Worm (Caenorhabditis elegans) whole organism, young adult: ENCODE results near the gene fbxa-89.
A peak's percentile ranks its signal among the peaks of the same experiment; 100 is the strongest.

ENCODE experiments used
- B0019.2 ChIP-seq: fragments of 200-800 bp; sonication (Bioruptor generic); conservative IDR thresholded peaks from 2 replicates; pipeline ENCODE4 v1.3.6; 2022; ENCODE audit warnings: missing genetic modification reagents, missing genetic modification characterization, missing compliant biosample characterization
- B0035.1 ChIP-seq: sonication (generic microtip); optimal IDR thresholded peaks from 2 replicates; lab custom pipeline; 2016; ENCODE audit warnings: missing genetic modification characterization, mild to moderate bottlenecking, missing compliant biosample characterization, missing genotype, missing genetic modification reagents
- B0261.1 ChIP-seq: sonication (generic microtip); optimal IDR thresholded peaks from 2 replicates; lab custom pipeline; 2016; ENCODE audit warnings: mild to moderate bottlenecking, missing genetic modification characterization, moderate library complexity, missing compliant biosample characterization
- B0336.3 ChIP-seq: fragments of 200-800 bp; sonication (Bioruptor generic); IDR thresholded peaks from 2 replicates; pipeline ENCODE4 v1.3.6; 2022; ENCODE audit warnings: missing genetic modification characterization, missing compliant biosample characterization
- C17E4.6 ChIP-seq: fragments of 200-800 bp; sonication (Bioruptor generic); IDR thresholded peaks from 2 replicates; pipeline ENCODE4 v1.3.6; 2022; ENCODE audit warnings: missing genetic modification reagents, missing genetic modification characterization, missing compliant biosample characterization
- F10E7.11 ChIP-seq: sonication (generic microtip); optimal IDR thresholded peaks from 2 replicates; lab custom pipeline; 2017; ENCODE audit warnings: mild to moderate bottlenecking, missing genetic modification characterization, moderate library complexity, missing compliant biosample characterization
- F22D6.2 ChIP-seq: sonication (generic microtip); optimal IDR thresholded peaks from 2 replicates; lab custom pipeline; 2016; ENCODE audit warnings: mild to moderate bottlenecking, missing genetic modification characterization, missing compliant biosample characterization
- F23B12.7 ChIP-seq: sonication (generic microtip); optimal IDR thresholded peaks from 2 replicates; lab custom pipeline; 2017; ENCODE audit warnings: missing genetic modification characterization, mild to moderate bottlenecking, missing compliant biosample characterization, antibody characterized with exemption, moderate library complexity; ENCODE audit not compliant: insufficient read depth
- F57C9.4 ChIP-seq: sonication (generic microtip); optimal IDR thresholded peaks from 2 replicates; lab custom pipeline; 2017; ENCODE audit warnings: mild to moderate bottlenecking, missing genetic modification characterization, missing compliant biosample characterization
- K11D2.4 ChIP-seq: fragments of 200-800 bp; sonication (Bioruptor generic); IDR thresholded peaks from 2 replicates; pipeline ENCODE4 v1.3.6; 2022; ENCODE audit warnings: missing genetic modification reagents, missing genetic modification characterization, missing compliant biosample characterization
- K12H6.12 ChIP-seq: fragments of 200-800 bp; sonication (Bioruptor generic); optimal IDR thresholded peaks from 2 replicates; lab custom pipeline; 2018; ENCODE audit warnings: mild to moderate bottlenecking, missing genetic modification characterization, missing compliant biosample characterization
- T07F8.4 ChIP-seq: sonication (generic microtip); optimal IDR thresholded peaks from 2 replicates; lab custom pipeline; 2016; ENCODE audit warnings: mild to moderate bottlenecking, missing genetic modification characterization, moderate library complexity, missing compliant biosample characterization
- Y95B8A.8 ChIP-seq: fragments of 200-800 bp; sonication (Bioruptor generic); IDR thresholded peaks from 2 replicates; pipeline ENCODE4 v1.3.6; 2022; ENCODE audit warnings: missing genetic modification reagents, missing genetic modification characterization, missing compliant biosample characterization
- akir-1 ChIP-seq: fragments of 200-800 bp; sonication (Bioruptor generic); optimal IDR thresholded peaks from 2 replicates; lab custom pipeline; 2018; ENCODE audit warnings: mild to moderate bottlenecking, missing genetic modification characterization, moderate library complexity, missing compliant biosample characterization
- ama-1 ChIP-seq, 3 experiments: fragments of 150-350 bp in 1 of 3; sonication (generic microtip) in 2 of 3; optimal IDR thresholded peaks; 2 replicates each; lab custom pipeline; 2014 to 2018; ENCODE audit warnings: missing biosample characterization in 2 of 3, missing genetic modification characterization in 2 of 3, missing genetic modification reagents in 2 of 3
- aptf-2 ChIP-seq: fragments of 200-800 bp; sonication (Bioruptor generic); conservative IDR thresholded peaks from 2 replicates; pipeline ENCODE4 v1.3.6; 2022; ENCODE audit warnings: missing genetic modification reagents, missing genetic modification characterization, missing compliant biosample characterization
- atf-7 ChIP-seq: sonication (generic microtip); optimal IDR thresholded peaks from 2 replicates; lab custom pipeline; 2017; ENCODE audit warnings: mild to moderate bottlenecking, missing genetic modification characterization, missing compliant biosample characterization
- athp-1 ChIP-seq: sonication (generic microtip); optimal IDR thresholded peaks from 2 replicates; lab custom pipeline; 2017; ENCODE audit warnings: mild to moderate bottlenecking, missing genetic modification characterization, missing compliant biosample characterization
- attf-5 ChIP-seq: fragments of 200-800 bp; sonication (Bioruptor generic); optimal IDR thresholded peaks from 2 replicates; lab custom pipeline; 2018; ENCODE audit warnings: mild to moderate bottlenecking, missing genetic modification characterization, missing compliant biosample characterization
- cebp-1 ChIP-seq, 2 experiments: fragments of 200-800 bp in 1 of 2; sonication (Bioruptor generic) in 1 of 2; sonication (generic microtip) in 1 of 2; IDR thresholded peaks in 1 of 2; optimal IDR thresholded peaks in 1 of 2; 2 replicates each; pipeline versions ENCODE4 v1.3.6 to Lab custom; 2017 to 2022; ENCODE audit warnings: missing compliant biosample characterization in 2 of 2, missing genetic modification characterization in 2 of 2, mild to moderate bottlenecking in 1 of 2, missing genetic modification reagents in 1 of 2, moderate library complexity in 1 of 2
- cebp-2 ChIP-seq: fragments of 200-800 bp; sonication (Bioruptor generic); IDR thresholded peaks from 2 replicates; pipeline ENCODE4 v1.3.6; 2022; ENCODE audit warnings: missing genetic modification characterization, missing compliant biosample characterization
- ceh-40 ChIP-seq: fragments of 200-800 bp; sonication (Bioruptor generic); IDR thresholded peaks from 2 replicates; pipeline ENCODE4 v1.3.6; 2022; ENCODE audit warnings: missing genetic modification characterization, missing compliant biosample characterization
- ceh-58 ChIP-seq: fragments of 200-800 bp; sonication (Bioruptor generic); IDR thresholded peaks from 2 replicates; pipeline ENCODE4 v1.3.6; 2022; ENCODE audit warnings: missing genetic modification characterization, missing compliant biosample characterization
- ceh-79 ChIP-seq: sonication (generic microtip); optimal IDR thresholded peaks from 2 replicates; lab custom pipeline; 2017; ENCODE audit warnings: mild to moderate bottlenecking, missing genetic modification characterization, missing compliant biosample characterization
- efl-1 ChIP-seq: fragments of 150-350 bp; optimal IDR thresholded peaks from 2 replicates; lab custom pipeline; 2014; ENCODE audit warnings: missing biosample characterization, missing genetic modification reagents, missing genetic modification characterization
- gei-17 ChIP-seq: fragments of 200-800 bp; sonication (Bioruptor generic); optimal IDR thresholded peaks from 2 replicates; lab custom pipeline; 2018; ENCODE audit warnings: mild to moderate bottlenecking, missing genetic modification characterization, missing compliant biosample characterization
- hlh-12 ChIP-seq: sonication (generic microtip); optimal IDR thresholded peaks from 2 replicates; lab custom pipeline; 2016; ENCODE audit warnings: missing genetic modification characterization, missing compliant biosample characterization
- hrde-1 ChIP-seq: sonication (generic microtip); optimal IDR thresholded peaks from 2 replicates; lab custom pipeline; 2016; ENCODE audit warnings: missing genetic modification characterization, mild to moderate bottlenecking, missing compliant biosample characterization, moderate library complexity, missing genotype, missing genetic modification reagents, borderline replicate concordance
- hsf-1 ChIP-seq: fragments of 200-800 bp; sonication (Bioruptor generic); IDR thresholded peaks from 2 replicates; pipeline ENCODE4 v1.3.6; 2022; ENCODE audit warnings: missing genetic modification reagents, missing genetic modification characterization, missing compliant biosample characterization
- lag-1 ChIP-seq: fragments of 200-800 bp; sonication (Bioruptor generic); IDR thresholded peaks from 2 replicates; pipeline ENCODE4 v1.3.6; 2022; ENCODE audit warnings: missing genetic modification reagents, missing genetic modification characterization, missing compliant biosample characterization
- lsy-27 ChIP-seq: sonication (generic microtip); optimal IDR thresholded peaks from 2 replicates; lab custom pipeline; 2017; ENCODE audit warnings: missing genetic modification characterization, mild to moderate bottlenecking, missing compliant biosample characterization, antibody characterized with exemption, missing genotype, borderline replicate concordance; ENCODE audit not compliant: insufficient read depth
- madf-6 ChIP-seq: fragments of 200-800 bp; sonication (Bioruptor generic); IDR thresholded peaks from 2 replicates; pipeline ENCODE4 v1.3.6; 2022; ENCODE audit warnings: missing genetic modification reagents, missing genetic modification characterization, missing compliant biosample characterization
- mel-28 ChIP-seq: sonication (generic microtip); optimal IDR thresholded peaks from 2 replicates; lab custom pipeline; 2016; ENCODE audit warnings: borderline replicate concordance, mild to moderate bottlenecking, missing genetic modification characterization, missing compliant biosample characterization
- nfya-1 ChIP-seq: sonication (generic microtip); optimal IDR thresholded peaks from 2 replicates; lab custom pipeline; 2017; ENCODE audit warnings: antibody characterized with exemption, missing compliant biosample characterization, missing genetic modification characterization, borderline replicate concordance; ENCODE audit not compliant: insufficient read depth
- nfya-2 ChIP-seq: fragments of 200-800 bp; sonication (Bioruptor generic); IDR thresholded peaks from 2 replicates; pipeline ENCODE4 v1.3.6; 2022; ENCODE audit warnings: missing genetic modification reagents, missing genetic modification characterization, missing compliant biosample characterization
- nhr-120 ChIP-seq: fragments of 200-800 bp; sonication (Bioruptor generic); IDR thresholded peaks from 2 replicates; pipeline ENCODE4 v1.3.6; 2022; ENCODE audit warnings: missing genetic modification characterization, missing compliant biosample characterization
- rpc-1 ChIP-seq, 2 experiments: fragments of 150-350 bp in 1 of 2; sonication (generic microtip) in 1 of 2; optimal IDR thresholded peaks; 2 replicates each; lab custom pipeline; 2014 to 2018; ENCODE audit warnings: missing biosample characterization in 1 of 2, missing genetic modification characterization in 1 of 2, missing genetic modification reagents in 1 of 2, missing genotype in 1 of 2
- sdz-38 ChIP-seq: sonication (generic microtip); optimal IDR thresholded peaks from 2 replicates; lab custom pipeline; 2016; ENCODE audit warnings: missing genotype, missing genetic modification characterization, missing compliant biosample characterization
- snpc-1.1 ChIP-seq: sonication (generic microtip); optimal IDR thresholded peaks from 2 replicates; lab custom pipeline; 2017; ENCODE audit warnings: missing genetic modification characterization, mild to moderate bottlenecking, missing compliant biosample characterization, antibody characterized with exemption, moderate library complexity, missing genotype, missing genetic modification reagents; ENCODE audit not compliant: insufficient read depth
- snpc-4 ChIP-seq, 5 experiments: fragments of 150-350 bp in 1 of 5; sonication (generic microtip) in 4 of 5; optimal IDR thresholded peaks; 2 replicates each; lab custom pipeline; 2014 to 2018; ENCODE audit warnings: missing genetic modification characterization in 5 of 5, missing biosample characterization in 3 of 5, antibody characterized with exemption in 2 of 5, mild to moderate bottlenecking in 2 of 5, missing compliant biosample characterization in 2 of 5, missing genotype in 2 of 5, moderate library complexity in 2 of 5, missing genetic modification reagents in 1 of 5
- somi-1 ChIP-seq: fragments of 200-800 bp; sonication (Bioruptor generic); optimal IDR thresholded peaks from 2 replicates; lab custom pipeline; 2018; ENCODE audit warnings: mild to moderate bottlenecking, missing genetic modification characterization, missing compliant biosample characterization
- tbx-9 ChIP-seq: sonication (generic microtip); optimal IDR thresholded peaks from 2 replicates; lab custom pipeline; 2016; ENCODE audit warnings: borderline replicate concordance, missing genetic modification characterization, inconsistent platforms, missing compliant biosample characterization
- ztf-18 ChIP-seq: sonication (generic microtip); optimal IDR thresholded peaks from 2 replicates; lab custom pipeline; 2016; ENCODE audit warnings: missing genotype, mild to moderate bottlenecking, missing genetic modification characterization, missing compliant biosample characterization
- ztf-25 ChIP-seq: fragments of 200-800 bp; sonication (Bioruptor generic); IDR thresholded peaks from 2 replicates; pipeline ENCODE4 v1.3.6; 2022; ENCODE audit warnings: missing genetic modification reagents, missing genetic modification characterization, missing compliant biosample characterization
- ztf-26 ChIP-seq: sonication (generic microtip); optimal IDR thresholded peaks from 2 replicates; lab custom pipeline; 2017; ENCODE audit warnings: missing genetic modification characterization, missing compliant biosample characterization
- ztf-6 ChIP-seq: fragments of 200-800 bp; sonication (Bioruptor generic); IDR thresholded peaks from 2 replicates; pipeline ENCODE4 v1.3.6; 2022; ENCODE audit warnings: missing genetic modification reagents, missing genetic modification characterization, missing compliant biosample characterization

The fbxa-89 gene

DNA sequence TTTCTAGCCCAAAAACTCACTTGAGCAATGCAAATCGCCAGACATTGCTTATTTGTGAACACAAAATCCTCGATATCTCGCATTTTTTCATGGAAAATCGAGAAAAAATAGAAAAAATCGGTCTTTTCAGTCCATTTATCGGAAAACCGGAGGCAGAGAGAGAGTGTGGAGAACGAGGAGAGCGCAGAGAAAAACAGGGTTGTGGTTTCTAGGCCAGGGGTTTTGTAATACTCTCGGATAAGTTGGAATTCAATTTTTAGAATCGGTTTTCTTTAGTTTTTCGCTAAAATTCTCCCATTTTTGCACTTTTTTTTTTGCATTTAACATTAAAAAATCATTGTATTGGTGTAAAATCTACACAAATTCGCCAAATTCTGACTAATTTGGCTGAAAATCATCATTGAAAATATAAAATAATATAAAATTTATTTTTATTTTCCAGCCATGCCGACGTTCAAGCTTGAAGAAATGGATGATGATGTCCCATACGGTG, 37.7 kb downstream of the fbxa-89 start, which contains the start of the genes Y75B8A.24 and Y75B8A.25 (continued):
- no peak for TF ChIP-seq ama-1 (optimal IDR thresholded peaks at IDR 0.05; lab: Kevin White, UChicago)
- no peak for TF ChIP-seq ama-1 (GFP tag; optimal IDR thresholded peaks at IDR 0.05; lab: Kevin White, UChicago)
- TF ChIP-seq ceh-58 (GFP tag; lab: Robert Waterston, UW): no peak
- no peak for TF ChIP-seq F23B12.7 (tag; lab: Kevin White, UChicago)
- TF ChIP-seq K12H6.12 (tag; lab: Kevin White, UChicago): no peak
- peak; percentile 9 for TF ChIP-seq attf-5 (GFP tag; lab: Kevin White, UChicago)
- TF ChIP-seq Y95B8A.8 (GFP tag; lab: Robert Waterston, UW): no peak
- no peak for TF ChIP-seq lsy-27 (tag; lab: Kevin White, UChicago)
- TF ChIP-seq B0035.1 (tag; lab: Kevin White, UChicago): no peak
- no peak for TF ChIP-seq rpc-1 (optimal IDR thresholded peaks at IDR 0.05; lab: Kevin White, UChicago)
- TF ChIP-seq rpc-1 (tag; optimal IDR thresholded peaks at IDR 0.05; lab: Kevin White, UChicago): no peak
- TF ChIP-seq akir-1: no peak
- no peak for TF ChIP-seq hsf-1 (GFP tag; lab: Robert Waterston, UW)
- TF ChIP-seq aptf-2 (GFP tag; lab: Robert Waterston, UW): no peak
- TF ChIP-seq snpc-1.1 (tag; lab: Kevin White, UChicago): no peak
- TF ChIP-seq cebp-2 (GFP tag; lab: Robert Waterston, UW): no peak
- TF ChIP-seq F22D6.2 (tag; lab: Kevin White, UChicago): no peak
- TF ChIP-seq mel-28 (tag; lab: Kevin White, UChicago): no peak
- no peak for TF ChIP-seq nfya-1
- TF ChIP-seq lag-1 (GFP tag; lab: Robert Waterston, UW): no peak
- no peak for TF ChIP-seq B0261.1 (tag; lab: Kevin White, UChicago)
- peak; percentile 78 for TF ChIP-seq madf-6 (GFP tag; lab: Robert Waterston, UW)
- no peak for TF ChIP-seq F57C9.4 (tag; lab: Kevin White, UChicago)
- TF ChIP-seq C17E4.6 (GFP tag; lab: Robert Waterston, UW): no peak
- no peak for TF ChIP-seq T07F8.4
- no peak for TF ChIP-seq ceh-40 (GFP tag; lab: Robert Waterston, UW)
- TF ChIP-seq ztf-6 (GFP tag; lab: Robert Waterston, UW): no peak
- no peak for TF ChIP-seq hlh-12
- TF ChIP-seq ceh-79 (tag; lab: Kevin White, UChicago): no peak
- no peak for TF ChIP-seq somi-1
- peak; percentile 64; the same call in 1 of the 2 replicates for TF ChIP-seq K11D2.4 (GFP tag; lab: Robert Waterston, UW)
- no peak for TF ChIP-seq nhr-120 (GFP tag; lab: Robert Waterston, UW)
- TF ChIP-seq atf-7 (tag; lab: Kevin White, UChicago): no peak
- TF ChIP-seq nfya-2 (GFP tag; lab: Robert Waterston, UW): no peak
- no peak for TF ChIP-seq athp-1 (tag; lab: Kevin White, UChicago)
- no peak for TF ChIP-seq cebp-1 (GFP tag; IDR thresholded peaks at IDR 0.05; lab: Robert Waterston, UW)
- peak; percentile 48 for TF ChIP-seq cebp-1 (tag; optimal IDR thresholded peaks at IDR 0.05; lab: Kevin White, UChicago)
- TF ChIP-seq snpc-4 (GFP tag; optimal IDR thresholded peaks at IDR 0.05; lab: Kevin White, UChicago): peak; percentile 20
- TF ChIP-seq snpc-4 (tag; optimal IDR thresholded peaks at IDR 0.05; lab: Kevin White, UChicago): peak in 3 of 4 experiments; percentile 3 to 51 (median 47)
- TF ChIP-seq gei-17: no peak
- no peak for TF ChIP-seq ztf-26 (tag; lab: Kevin White, UChicago)
- TF ChIP-seq tbx-9 (tag; lab: Kevin White, UChicago): no peak
- no peak for TF ChIP-seq B0336.3 (GFP tag; lab: Robert Waterston, UW)
- TF ChIP-seq B0019.2: no peak
- TF ChIP-seq ztf-18: no peak
- no peak for TF ChIP-seq ztf-25 (GFP tag; lab: Robert Waterston, UW)
- no peak for TF ChIP-seq sdz-38 (tag; lab: Kevin White, UChicago)
- TF ChIP-seq efl-1 (GFP tag; lab: Kevin White, UChicago): peak; percentile 9
- TF ChIP-seq hrde-1 (tag; lab: Kevin White, UChicago): no peak
- no peak for TF ChIP-seq F10E7.11 (tag; lab: Kevin White, UChicago)
